Worm (Caenorhabditis elegans): ENCODE measurements around the gene str-28.
A peak's percentile ranks its signal among the peaks of the same experiment; 100 is the strongest.
"Not testable (repeated sequence)": the region's sequence is repeated elsewhere in the genome, so short reads cannot be mapped to it uniquely, and the experiment has no call there.

The str-28 gene

DNA sequence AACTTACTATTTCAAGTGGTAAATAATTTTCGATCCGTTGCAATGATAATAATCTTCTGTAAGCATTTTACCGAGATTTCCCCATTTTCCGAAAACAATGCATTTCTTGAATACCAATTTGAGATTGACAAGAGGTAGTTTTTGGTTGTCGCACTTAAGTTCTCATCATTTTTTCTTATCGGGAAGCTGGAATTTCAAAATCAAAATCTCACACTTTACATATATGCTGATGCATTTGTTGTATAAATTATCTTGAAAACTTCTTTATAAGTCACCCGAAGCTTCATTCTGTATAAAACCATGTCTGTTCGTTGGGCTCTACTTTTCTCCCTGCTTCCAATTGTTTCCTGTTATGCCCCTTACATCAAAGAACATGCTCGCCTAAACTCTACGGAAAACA lies 21.3 kb downstream of the str-28 start, which contains the start of gene try-11:
try-11 (plus strand) TSS at position 301 of the 400 bp plus-strand sequence.
- no peak for TF ChIP-seq aly-1 (tag; optimal IDR thresholded peaks at IDR 0.05)
- no peak for TF ChIP-seq scrt-1 (GFP tag; IDR thresholded peaks at IDR 0.05)
- no peak for TF ChIP-seq hnd-1 (tag; optimal IDR thresholded peaks at IDR 0.05)
- no peak for TF ChIP-seq tbx-11 (GFP tag; IDR thresholded peaks at IDR 0.05)
- no peak for TF ChIP-seq tra-4 (tag; optimal IDR thresholded peaks at IDR 0.05)
- TF ChIP-seq tbx-37 (GFP tag; conservative IDR thresholded peaks at IDR 0.05): no peak
- TF ChIP-seq hmbx-1 (tag; optimal IDR thresholded peaks at IDR 0.05): no peak

ce11 chrV:7449303-7449827 lies 23.4 kb downstream of the str-28 start, which contains the start of gene try-12:
Gene try-12, plus strand, starts transcription at chrV:7449353.
- TF ChIP-seq hnd-1 (tag; optimal IDR thresholded peaks at IDR 0.05): no peak
- TF ChIP-seq tbx-37 (GFP tag; conservative IDR thresholded peaks at IDR 0.05): no peak
- no peak for TF ChIP-seq aly-1 (tag; optimal IDR thresholded peaks at IDR 0.05)
- no peak for TF ChIP-seq ama-1 (optimal IDR thresholded peaks at IDR 0.05)
- TF ChIP-seq F13C5.2 (tag; optimal IDR thresholded peaks at IDR 0.05): no peak
- no peak for TF ChIP-seq hmg-4 (GFP tag; optimal IDR thresholded peaks at IDR 0.05)
- no peak for TF ChIP-seq ceh-13 (GFP tag; optimal IDR thresholded peaks at IDR 0.05)
- no peak for TF ChIP-seq hmbx-1 (tag; optimal IDR thresholded peaks at IDR 0.05)
- no peak for TF ChIP-seq B0310.2 (tag; optimal IDR thresholded peaks at IDR 0.05)
- TF ChIP-seq ceh-36 (tag; optimal IDR thresholded peaks at IDR 0.05): no peak
- TF ChIP-seq ets-7 (tag; optimal IDR thresholded peaks at IDR 0.05): no peak
- no peak for TF ChIP-seq tra-4 (tag; optimal IDR thresholded peaks at IDR 0.05)
- no peak for TF ChIP-seq scrt-1 (GFP tag; IDR thresholded peaks at IDR 0.05)

- TF ChIP-seq sea-1 (GFP tag; conservative IDR thresholded peaks at IDR 0.05) (no peak), tra-4 (tag; optimal IDR thresholded peaks at IDR 0.05) (no peak), scrt-1 (GFP tag; IDR thresholded peaks at IDR 0.05) (no peak), hnd-1 (tag; optimal IDR thresholded peaks at IDR 0.05) (no peak)
Measured at ce11 chrV:7446965-7447364, 25.8 kb downstream of the str-28 start, which contains the start of gene F25E5.5. Gene F25E5.5, plus strand, starts transcription at chrV:7447265.

- TF ChIP-seq pes-1 (GFP tag; IDR thresholded peaks at IDR 0.05); ets-7 (tag; optimal IDR thresholded peaks at IDR 0.05); tbx-11 (GFP tag; IDR thresholded peaks at IDR 0.05): not testable (repeated sequence)
Measured at ce11 chrV:7444331-7444730, 28.4 kb downstream of the str-28 start, which contains the start of gene nhr-141. Gene nhr-141, plus strand, starts transcription at chrV:7444661.

- TF ChIP-seq scrt-1 (GFP tag; IDR thresholded peaks at IDR 0.05) (0 out of 2 replicates have a peak, but pooled peaks have one; percentile 35), sea-1 (GFP tag; conservative IDR thresholded peaks at IDR 0.05) (peak; percentile 85), tbx-37 (GFP tag; conservative IDR thresholded peaks at IDR 0.05) (peak; percentile 34; the same call in 1 of the 2 replicates), tbx-11 (GFP tag; IDR thresholded peaks at IDR 0.05) (peak; percentile 68; the same call in 1 of the 2 replicates)
Measured at ce11 chrV:7443480-7443879, 29.2 kb downstream of the str-28 start.

DNA sequence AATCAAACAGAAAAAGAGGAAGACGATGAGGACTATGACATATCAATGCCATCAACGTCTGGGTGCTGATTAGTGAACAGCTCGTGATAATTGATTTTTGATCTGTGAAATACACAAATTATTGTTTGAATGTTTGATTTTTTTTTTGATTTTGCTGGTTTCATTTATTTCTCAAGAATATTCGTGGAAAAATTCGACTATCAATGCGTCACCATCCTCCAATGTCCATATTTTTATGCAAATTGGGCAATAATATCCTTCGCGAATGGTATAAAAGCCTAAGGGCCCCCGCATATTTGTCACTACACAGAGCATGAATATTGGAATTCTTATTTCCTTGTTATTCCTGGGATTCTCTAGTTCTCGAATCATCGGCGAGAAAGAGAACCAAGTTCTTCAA lies 32.9 kb downstream of the str-28 start, which contains the start of gene try-13:
try-13 (plus strand) TSS at position 301 of the 400 bp plus-strand sequence.
- TF ChIP-seq ceh-36 (tag; optimal IDR thresholded peaks at IDR 0.05) (no peak), pes-1 (GFP tag; IDR thresholded peaks at IDR 0.05) (no peak), aly-1 (tag; optimal IDR thresholded peaks at IDR 0.05) (no peak), ama-1 (optimal IDR thresholded peaks at IDR 0.05) (no peak), F13C5.2 (tag; optimal IDR thresholded peaks at IDR 0.05) (no peak), tra-4 (tag; optimal IDR thresholded peaks at IDR 0.05) (no peak), scrt-1 (GFP tag; IDR thresholded peaks at IDR 0.05) (no peak), ets-7 (tag; optimal IDR thresholded peaks at IDR 0.05) (no peak), ceh-13 (GFP tag; optimal IDR thresholded peaks at IDR 0.05) (no peak), tbx-11 (GFP tag; IDR thresholded peaks at IDR 0.05) (no peak), sea-1 (GFP tag; conservative IDR thresholded peaks at IDR 0.05) (no peak), hmbx-1 (tag; optimal IDR thresholded peaks at IDR 0.05) (no peak), B0310.2 (tag; optimal IDR thresholded peaks at IDR 0.05) (no peak), hmg-4 (GFP tag; optimal IDR thresholded peaks at IDR 0.05) (no peak), hnd-1 (tag; optimal IDR thresholded peaks at IDR 0.05) (no peak), flt-1 (GFP tag; IDR thresholded peaks at IDR 0.05) (no peak), tbx-37 (GFP tag; conservative IDR thresholded peaks at IDR 0.05) (no peak)

- no peak for TF ChIP-seq ceh-36 (tag; optimal IDR thresholded peaks at IDR 0.05)
- TF ChIP-seq pes-1 (GFP tag; IDR thresholded peaks at IDR 0.05): no peak
- no peak for TF ChIP-seq scrt-1 (GFP tag; IDR thresholded peaks at IDR 0.05)
- TF ChIP-seq hmbx-1 (tag; optimal IDR thresholded peaks at IDR 0.05): no peak
- no peak for TF ChIP-seq flt-1 (GFP tag; IDR thresholded peaks at IDR 0.05)
- TF ChIP-seq tbx-11 (GFP tag; IDR thresholded peaks at IDR 0.05): no peak
- no peak for TF ChIP-seq ceh-13 (GFP tag; optimal IDR thresholded peaks at IDR 0.05)
- TF ChIP-seq hmg-4 (GFP tag; optimal IDR thresholded peaks at IDR 0.05): no peak
Measured at ce11 chrV:7437985-7438384, 34.7 kb downstream of the str-28 start, which contains the start of gene F25E5.16. Gene F25E5.16, plus strand, starts transcription at chrV:7438285.

ce11 chrV:7437538-7437937 lies 35.2 kb downstream of the str-28 start, which contains the start of gene F25E5.9:
Gene F25E5.9, minus strand, starts transcription at chrV:7437919.
- no peak for TF ChIP-seq ceh-13 (GFP tag; optimal IDR thresholded peaks at IDR 0.05)
- TF ChIP-seq tbx-37 (GFP tag; conservative IDR thresholded peaks at IDR 0.05): no peak
- TF ChIP-seq hmg-4 (GFP tag; optimal IDR thresholded peaks at IDR 0.05): no peak
- no peak for TF ChIP-seq hmbx-1 (tag; optimal IDR thresholded peaks at IDR 0.05)
- TF ChIP-seq scrt-1 (GFP tag; IDR thresholded peaks at IDR 0.05): no peak
- TF ChIP-seq ets-7 (tag; optimal IDR thresholded peaks at IDR 0.05): no peak
- no peak for TF ChIP-seq sea-1 (GFP tag; conservative IDR thresholded peaks at IDR 0.05)
- TF ChIP-seq pes-1 (GFP tag; IDR thresholded peaks at IDR 0.05): no peak
- no peak for TF ChIP-seq flt-1 (GFP tag; IDR thresholded peaks at IDR 0.05)
- TF ChIP-seq F13C5.2 (tag; optimal IDR thresholded peaks at IDR 0.05): no peak
- no peak for TF ChIP-seq ama-1 (optimal IDR thresholded peaks at IDR 0.05)
- TF ChIP-seq tra-4 (tag; optimal IDR thresholded peaks at IDR 0.05): no peak
- no peak for TF ChIP-seq B0310.2 (tag; optimal IDR thresholded peaks at IDR 0.05)
- no peak for TF ChIP-seq hnd-1 (tag; optimal IDR thresholded peaks at IDR 0.05)
- no peak for TF ChIP-seq tbx-11 (GFP tag; IDR thresholded peaks at IDR 0.05)
- TF ChIP-seq ceh-36 (tag; optimal IDR thresholded peaks at IDR 0.05): no peak
- no peak for TF ChIP-seq aly-1 (tag; optimal IDR thresholded peaks at IDR 0.05)

All from whole organism, early embryonic.